Worm (Caenorhabditis elegans): ENCODE measurements around the gene jmjd-5.

jmjd-5 gene

ce11 chrV:11147780-11148144, 20.5 kb downstream of the jmjd-5 start:
- TF ChIP-seq C16A3.4 (tag; optimal IDR thresholded peaks at IDR 0.05), result no peak
- TF ChIP-seq elt-3 (tag; optimal IDR thresholded peaks at IDR 0.05), result peak in 1 of 6 experiments; percentile 76
- TF ChIP-seq aha-1 (tag; optimal IDR thresholded peaks at IDR 0.05), result no peak
- peak in 1 of 2 experiments; percentile 12 for TF ChIP-seq lsy-2 (tag; optimal IDR thresholded peaks at IDR 0.05)
- TF ChIP-seq vab-15 (tag; optimal IDR thresholded peaks at IDR 0.05), result no peak
- no peak for TF ChIP-seq isw-1 (GFP tag; IDR thresholded peaks at IDR 0.05)
- TF ChIP-seq unc-98 (GFP tag; IDR thresholded peaks at IDR 0.05), result no peak
- peak; percentile 17 for TF ChIP-seq nhr-90 (tag; optimal IDR thresholded peaks at IDR 0.05; ENCODE audit: poor library complexity)
- peak; percentile 38 for TF ChIP-seq nhr-71 (tag; optimal IDR thresholded peaks at IDR 0.05)
- peak; percentile 18 for TF ChIP-seq ztf-4 (tag; optimal IDR thresholded peaks at IDR 0.05)
- no peak for TF ChIP-seq efl-1 (optimal IDR thresholded peaks at IDR 0.05)
- TF ChIP-seq efl-1 (GFP tag; optimal IDR thresholded peaks at IDR 0.05 in 1 of 2), result peak in 1 of 2 experiments; percentile 76
- no peak for TF ChIP-seq skn-1 (tag; optimal IDR thresholded peaks at IDR 0.05)
- TF ChIP-seq nhr-85 (tag), result peak; percentile 86
- TF ChIP-seq jun-1 (tag; optimal IDR thresholded peaks at IDR 0.05), result peak; percentile 9
- no peak for TF ChIP-seq unc-86 (tag; optimal IDR thresholded peaks at IDR 0.05)
- no peak for TF ChIP-seq ztf-11 (tag; optimal IDR thresholded peaks at IDR 0.05)
- TF ChIP-seq alr-1 (tag; optimal IDR thresholded peaks at IDR 0.05; ENCODE audit: borderline replicate concordance), result no peak
- no peak for TF ChIP-seq lin-14 (GFP tag; optimal IDR thresholded peaks at IDR 0.05)

- TF ChIP-seq elt-3 (tag; optimal IDR thresholded peaks at IDR 0.05), result peak in 1 of 6 experiments; percentile 48
- TF ChIP-seq blmp-1 (tag; optimal IDR thresholded peaks at IDR 0.05), result peak; percentile 80
- TF ChIP-seq nhr-85 (tag), result peak; percentile 79
- peak; percentile 8 for TF ChIP-seq mep-1 (tag; optimal IDR thresholded peaks at IDR 0.05)
- no peak for TF ChIP-seq ceh-8 (GFP tag; optimal IDR thresholded peaks at IDR 0.05)
Observed at ce11 chrV:11148971-11149370, 21.7 kb downstream of the jmjd-5 start.

DNA sequence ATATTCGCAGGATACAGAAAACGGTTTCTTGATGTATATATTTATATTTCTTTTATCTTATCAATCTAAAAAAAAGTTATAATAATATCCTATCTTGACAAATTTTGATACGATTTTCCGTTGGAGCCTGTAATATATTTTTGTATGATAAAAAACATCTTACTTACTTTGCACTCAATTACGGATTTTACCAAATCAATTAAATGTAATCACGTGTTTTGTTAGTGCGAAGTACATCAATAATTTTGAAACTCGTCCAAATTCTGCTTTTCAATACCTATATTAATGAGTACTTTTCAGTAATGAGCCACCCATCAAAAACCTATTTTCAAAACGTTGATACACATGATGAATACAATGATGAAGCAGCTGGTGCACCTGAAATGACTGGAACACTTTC, 22.1 kb downstream of the jmjd-5 start, which contains the start of gene T19C4.1:
Gene T19C4.1, plus strand, starts transcription at position 301 of the 400 bp plus-strand sequence.
- TF ChIP-seq egl-13 (tag; optimal IDR thresholded peaks at IDR 0.05), result no peak
- TF ChIP-seq ets-5 (GFP tag; IDR thresholded peaks at IDR 0.05), result no peak
- no peak for TF ChIP-seq lir-3 (tag; optimal IDR thresholded peaks at IDR 0.05; ENCODE audit: poor library complexity)
- TF ChIP-seq nhr-85 (tag), result no peak
- TF ChIP-seq nhr-12 (tag; optimal IDR thresholded peaks at IDR 0.05), result no peak
- no peak for TF ChIP-seq nhr-28 (tag; optimal IDR thresholded peaks at IDR 0.05)
- TF ChIP-seq sox-4 (tag; optimal IDR thresholded peaks at IDR 0.05), result no peak
- TF ChIP-seq hlh-4 (tag; optimal IDR thresholded peaks at IDR 0.05), result no peak
- no peak for TF ChIP-seq ceh-90 (tag; optimal IDR thresholded peaks at IDR 0.05)
- no peak for TF ChIP-seq aly-2 (tag; optimal IDR thresholded peaks at IDR 0.05)
- no peak for TF ChIP-seq ceh-82 (tag; optimal IDR thresholded peaks at IDR 0.05)
- TF ChIP-seq lin-14 (GFP tag; optimal IDR thresholded peaks at IDR 0.05), result no peak
- no peak for TF ChIP-seq Y116A8C.19 (tag; optimal IDR thresholded peaks at IDR 0.05; ENCODE audit: borderline replicate concordance)
- TF ChIP-seq lin-35 (GFP tag; optimal IDR thresholded peaks at IDR 0.05), result no peak
- TF ChIP-seq swsn-7 (tag; optimal IDR thresholded peaks at IDR 0.05), result no peak
- TF ChIP-seq nhr-84 (tag; optimal IDR thresholded peaks at IDR 0.05), result no peak

DNA sequence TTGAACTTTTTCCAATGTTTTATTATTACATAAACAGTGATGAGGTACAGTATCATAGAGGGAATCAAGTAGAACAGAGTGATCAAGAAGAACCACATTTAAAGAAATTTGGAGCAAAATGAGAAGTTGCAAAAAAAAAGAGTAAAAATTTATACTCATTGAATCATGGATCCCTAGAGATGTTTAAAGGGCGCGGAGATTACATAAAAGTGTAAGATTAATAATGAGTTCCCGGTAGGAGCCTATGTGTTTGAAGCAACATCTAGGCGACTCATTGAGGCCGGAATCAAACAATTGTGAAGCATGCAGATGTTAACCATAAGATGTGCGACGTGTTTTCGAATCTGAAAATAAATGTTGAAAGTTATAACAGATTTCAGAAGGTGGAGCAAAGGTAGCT, 25.0 kb downstream of the jmjd-5 start, which contains the start of gene srg-39:
Gene srg-39, minus strand, starts transcription at position 101 of the 400 bp plus-strand sequence.
- TF ChIP-seq alr-1 (tag; optimal IDR thresholded peaks at IDR 0.05; ENCODE audit: borderline replicate concordance) (no peak), zip-4 (GFP tag; optimal IDR thresholded peaks at IDR 0.05) (no peak), efl-1 (optimal IDR thresholded peaks at IDR 0.05) (no peak), efl-1 (GFP tag; optimal IDR thresholded peaks at IDR 0.05 in 1 of 2) (no peak), ceh-63 (GFP tag; optimal IDR thresholded peaks at IDR 0.05) (no peak), nhr-84 (tag; optimal IDR thresholded peaks at IDR 0.05) (no peak), hlh-17 (GFP tag; optimal IDR thresholded peaks at IDR 0.05; ENCODE audit: borderline replicate concordance) (no peak), C04F5.9 (tag; optimal IDR thresholded peaks at IDR 0.05) (no peak), dpl-1 (GFP tag; optimal IDR thresholded peaks at IDR 0.05) (no peak), tlp-1 (tag; optimal IDR thresholded peaks at IDR 0.05) (no peak), nhr-19 (GFP tag; conservative IDR thresholded peaks at IDR 0.05) (no peak), hlh-4 (tag; optimal IDR thresholded peaks at IDR 0.05) (no peak), nhr-76 (tag; optimal IDR thresholded peaks at IDR 0.05) (no peak), lir-3 (tag; optimal IDR thresholded peaks at IDR 0.05; ENCODE audit: poor library complexity) (no peak), grh-1 (GFP tag; IDR thresholded peaks at IDR 0.05) (no peak), dsc-1 (tag; optimal IDR thresholded peaks at IDR 0.05) (no peak)

Measured in whole organism, L1 larva.